Fruit fly (Drosophila melanogaster): ENCODE data around the gene Pi4KIIalpha.

DNA sequence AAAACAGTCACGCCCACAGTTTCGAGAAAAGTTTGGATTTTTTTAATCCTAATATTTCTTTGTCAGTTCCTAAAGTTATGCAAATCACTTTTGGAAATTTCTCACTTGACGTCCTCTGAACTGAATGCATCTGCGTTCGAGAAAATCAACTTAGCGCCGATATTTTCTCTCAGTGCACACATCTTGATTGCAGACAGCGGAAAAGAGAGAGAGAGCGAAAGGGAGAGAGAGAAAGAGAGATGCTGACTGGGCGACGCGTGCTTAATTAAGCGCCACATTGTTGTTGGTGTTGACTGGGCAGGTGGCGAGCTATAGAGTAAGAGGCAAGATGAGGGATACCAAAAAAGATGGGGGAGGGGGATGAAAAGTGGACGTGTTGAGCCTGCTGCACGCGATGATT is 44.8 kb downstream of the Pi4KIIalpha start:
- no peak for TF ChIP-seq CG7101 (tag; optimal IDR thresholded peaks at IDR 0.05)
- no peak for TF ChIP-seq toe (GFP tag; optimal IDR thresholded peaks at IDR 0.05)
- TF ChIP-seq tj (GFP tag; optimal IDR thresholded peaks at IDR 0.05) = peak; percentile 35
- no peak for TF ChIP-seq cic (GFP tag; optimal IDR thresholded peaks at IDR 0.05)
